Worm (Caenorhabditis elegans) whole organism, mixed stage, embryonic: Measurements from ENCODE around the gene crh-1.

Source experiments
- pha-4 ChIP-seq: fragments of 150-350 bp; optimal IDR thresholded peaks from 2 replicates; lab custom pipeline; 2018; ENCODE audit warnings: missing biosample characterization, missing genetic modification reagents, missing genetic modification characterization
- snpc-4 ChIP-seq: fragments of 150-350 bp; optimal IDR thresholded peaks from 2 replicates; lab custom pipeline; 2014; ENCODE audit warnings: missing biosample characterization, missing genetic modification characterization

DNA sequence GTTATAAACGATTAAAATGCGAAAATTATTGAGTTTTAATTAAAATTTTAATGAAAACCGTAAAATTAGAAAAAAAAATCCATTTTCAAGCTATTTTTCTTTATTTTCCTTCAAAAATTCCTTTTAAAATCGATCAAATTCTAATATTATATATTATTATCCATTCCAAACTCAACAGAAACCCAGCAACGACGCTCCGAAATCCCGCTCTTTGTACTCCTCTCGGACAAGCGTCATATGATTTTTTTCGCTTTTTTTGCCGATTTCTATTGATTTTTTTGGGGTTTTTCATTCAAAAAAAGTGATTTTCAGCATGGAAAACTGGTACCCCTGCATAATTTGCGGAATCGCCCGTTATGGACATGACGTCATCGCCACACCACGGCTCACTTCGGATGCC is 41.1 kb upstream of the crh-1 start, which contains the start of gene ceh-91:
- TF ChIP-seq pha-4 (tag; lab: Kevin White, UChicago) (no peak), snpc-4 (tag; lab: Kevin White, UChicago) (no peak)
